Fruit fly (Drosophila melanogaster): ENCODE results near the gene Pten.

Gene Pten

dm6 chr2L:10299810-10300147 lies 38.9 kb upstream of the Pten start, which contains the start of gene CYLD (continued):
- no peak for TF ChIP-seq CG3995 (GFP tag; optimal IDR thresholded peaks at IDR 0.05)
- TF ChIP-seq CG11504 (tag; optimal IDR thresholded peaks at IDR 0.05) = peak; percentile 79
- TF ChIP-seq ab (GFP tag; optimal IDR thresholded peaks at IDR 0.05) = no peak
- TF ChIP-seq D (optimal IDR thresholded peaks at IDR 0.05) = no peak
- peak; percentile 29 for TF ChIP-seq D (GFP tag; optimal IDR thresholded peaks at IDR 0.05)
- TF ChIP-seq Aef1 (GFP tag; IDR thresholded peaks at IDR 0.05) = no peak; the same call in 2 of the 3 replicates
- TF ChIP-seq chif (GFP tag; optimal IDR thresholded peaks at IDR 0.05) = peak in 1 of 2 experiments; percentile 8
- peak; percentile 14 for TF ChIP-seq B-H2 (GFP tag; optimal IDR thresholded peaks at IDR 0.05)
- TF ChIP-seq CG12942 (GFP tag; optimal IDR thresholded peaks at IDR 0.05) = peak; percentile 60
- peak; percentile 62 for TF ChIP-seq CG1233 (GFP tag; optimal IDR thresholded peaks at IDR 0.05)
- no peak for TF ChIP-seq CG8478 (optimal IDR thresholded peaks at IDR 0.05)
- TF ChIP-seq CG33213 (GFP tag; optimal IDR thresholded peaks at IDR 0.05) = no peak
- TF ChIP-seq ash1 (GFP tag; optimal IDR thresholded peaks at IDR 0.05) = no peak
- no peak for TF ChIP-seq prd (optimal IDR thresholded peaks at IDR 0.05)
- TF ChIP-seq prd (GFP tag; IDR thresholded peaks at IDR 0.05) = peak; percentile 67
- TF ChIP-seq aop (GFP tag; IDR thresholded peaks at IDR 0.05) = no peak
- TF ChIP-seq CG17328 (GFP tag; IDR thresholded peaks at IDR 0.05) = peak; percentile 82
- TF ChIP-seq CrebB (tag; optimal IDR thresholded peaks at IDR 0.05) = no peak
- TF ChIP-seq Tbp (GFP tag; optimal IDR thresholded peaks at IDR 0.05) = no peak
- peak; percentile 59 for TF ChIP-seq Oli (tag; optimal IDR thresholded peaks at IDR 0.05)
- peak; percentile 28 for TF ChIP-seq kay (GFP tag; optimal IDR thresholded peaks at IDR 0.05)
- TF ChIP-seq CG30403 (GFP tag; optimal IDR thresholded peaks at IDR 0.05) = peak; percentile 80
- no peak for TF ChIP-seq amos (GFP tag; IDR thresholded peaks at IDR 0.05; ENCODE audit: partially characterized antibody)
- peak; percentile 87 for TF ChIP-seq vvl (GFP tag; IDR thresholded peaks at IDR 0.05)
- no peak for TF ChIP-seq CG12236 (GFP tag; optimal IDR thresholded peaks at IDR 0.05)
- no peak for TF ChIP-seq CG11560 (tag; IDR thresholded peaks at IDR 0.05)
- TF ChIP-seq CG17361 (GFP tag; IDR thresholded peaks at IDR 0.05) = peak; percentile 75; the same call in 2 of the 3 replicates
- TF ChIP-seq ssp (GFP tag; IDR thresholded peaks at IDR 0.05) = no peak
- TF ChIP-seq CG13424 (tag; optimal IDR thresholded peaks at IDR 0.05) = peak; percentile 79
- TF ChIP-seq CG10431 (GFP tag; optimal IDR thresholded peaks at IDR 0.05) = peak; percentile 13
- no peak for TF ChIP-seq NC2β (GFP tag; optimal IDR thresholded peaks at IDR 0.05)
- peak; percentile 32 for TF ChIP-seq CG18476 (GFP tag; optimal IDR thresholded peaks at IDR 0.05)
- TF ChIP-seq Sox102F (GFP tag; optimal IDR thresholded peaks at IDR 0.05) = peak; percentile 84
- TF ChIP-seq zfh1 (GFP tag; IDR thresholded peaks at IDR 0.05) = peak; percentile 81
- peak; percentile 50 for TF ChIP-seq CG9437 (GFP tag; optimal IDR thresholded peaks at IDR 0.05)
- TF ChIP-seq hbn (GFP tag; IDR thresholded peaks at IDR 0.05; ENCODE audit: partially characterized antibody) = no peak
- peak; percentile 70 for TF ChIP-seq CG6689 (GFP tag; IDR thresholded peaks at IDR 0.05)
- TF ChIP-seq pros (GFP tag; optimal IDR thresholded peaks at IDR 0.05) = no peak
- TF ChIP-seq Ada2b (GFP tag; IDR thresholded peaks at IDR 0.05) = peak; percentile 40; the same call in 1 of the 2 replicates
- TF ChIP-seq Lhr (GFP tag; optimal IDR thresholded peaks at IDR 0.05) = peak; percentile 23
- no peak for TF ChIP-seq CG12744 (GFP tag; optimal IDR thresholded peaks at IDR 0.05)
- TF ChIP-seq E2f1 (GFP tag; IDR thresholded peaks at IDR 0.05) = peak; percentile 51; the same call in 1 of the 2 replicates
- TF ChIP-seq org-1 (GFP tag; optimal IDR thresholded peaks at IDR 0.05) = peak; percentile 32
- peak; percentile 72 for TF ChIP-seq CG9727 (GFP tag; optimal IDR thresholded peaks at IDR 0.05)
- no peak for TF ChIP-seq CG31224 (GFP tag; IDR thresholded peaks at IDR 0.05)
- peak; percentile 85 for TF ChIP-seq CG2712 (tag; optimal IDR thresholded peaks at IDR 0.05)
- TF ChIP-seq Bdp1 (GFP tag; optimal IDR thresholded peaks at IDR 0.05) = no peak
- TF ChIP-seq Abd-B (GFP tag; optimal IDR thresholded peaks at IDR 0.05) = no peak
- TF ChIP-seq Doc2 (GFP tag; IDR thresholded peaks at IDR 0.05) = no peak
- peak; percentile 58 for TF ChIP-seq Hsf (GFP tag; optimal IDR thresholded peaks at IDR 0.05)
- TF ChIP-seq CG11695 (GFP tag; IDR thresholded peaks at IDR 0.05) = peak; percentile 75
- no peak for TF ChIP-seq CG4328 (GFP tag; optimal IDR thresholded peaks at IDR 0.05)
- TF ChIP-seq CG14965 (GFP tag; optimal IDR thresholded peaks at IDR 0.05; ENCODE audit: borderline replicate concordance) = no peak
